Worm (Caenorhabditis elegans): ENCODE data around the gene fkh-8.

DNA sequence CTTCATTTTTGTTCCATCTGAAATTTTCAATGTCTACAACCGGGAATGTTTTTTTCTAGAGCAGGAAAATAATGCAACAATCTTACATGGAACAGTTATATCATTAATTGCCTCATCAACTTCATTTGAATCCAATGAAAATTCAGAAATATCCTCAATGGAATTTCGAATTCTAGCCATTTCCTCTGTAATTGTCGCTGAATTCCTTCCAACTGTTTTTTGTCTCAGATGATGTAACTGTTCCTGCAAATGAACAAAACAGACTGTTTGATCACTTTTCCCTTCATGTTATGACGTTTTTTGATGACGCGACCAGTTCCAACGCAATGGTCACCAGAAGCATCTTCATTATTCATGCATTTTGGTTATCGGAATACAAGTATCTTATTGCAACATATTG, 30.3 kb upstream of the fkh-8 start:
- no peak for TF ChIP-seq lin-15B (tag; optimal IDR thresholded peaks at IDR 0.05)
- no peak for TF ChIP-seq sea-2 (GFP tag; optimal IDR thresholded peaks at IDR 0.05)
- no peak for TF ChIP-seq nfya-1 (tag; optimal IDR thresholded peaks at IDR 0.05; ENCODE audit: insufficient read depth)
- TF ChIP-seq zag-1 (tag; optimal IDR thresholded peaks at IDR 0.05): no peak
- no peak for TF ChIP-seq tbx-2 (tag; optimal IDR thresholded peaks at IDR 0.05)
- TF ChIP-seq fos-1 (tag; optimal IDR thresholded peaks at IDR 0.05): no peak

Data from whole organism, L3 larva.